Worm (Caenorhabditis elegans) whole organism, L2 larva: Measurements from ENCODE around the gene scl-13.
A peak's percentile ranks its signal among the peaks of the same experiment; 100 is the strongest.

ENCODE experiments used
- C34F6.9 ChIP-seq: fragments of 150-350 bp; optimal IDR thresholded peaks from 2 replicates; lab custom pipeline; 2014; ENCODE audit warnings: missing biosample characterization, missing genetic modification characterization
- F13H6.1 ChIP-seq: sonication (generic microtip); optimal IDR thresholded peaks from 2 replicates; lab custom pipeline; 2016; ENCODE audit warnings: missing genetic modification characterization, missing compliant biosample characterization
- R02D3.7 ChIP-seq: fragments of 150-350 bp; optimal IDR thresholded peaks from 2 replicates; lab custom pipeline; 2014; ENCODE audit warnings: missing biosample characterization, missing genetic modification characterization
- aly-2 ChIP-seq: fragments of 150-350 bp; optimal IDR thresholded peaks from 2 replicates; lab custom pipeline; 2014; ENCODE audit warnings: missing biosample characterization, missing genetic modification characterization
- blmp-1 ChIP-seq: sonication (generic microtip); optimal IDR thresholded peaks from 2 replicates; lab custom pipeline; 2017; ENCODE audit warnings: missing genetic modification characterization, mild to moderate bottlenecking, missing compliant biosample characterization, antibody characterized with exemption, moderate library complexity; ENCODE audit not compliant: insufficient read depth
- ceh-16 ChIP-seq: fragments of 150-350 bp; optimal IDR thresholded peaks from 2 replicates; lab custom pipeline; 2014; ENCODE audit warnings: missing biosample characterization, missing genetic modification characterization
- ceh-82 ChIP-seq: fragments of 150-350 bp; optimal IDR thresholded peaks from 2 replicates; lab custom pipeline; 2014; ENCODE audit warnings: missing biosample characterization, missing genetic modification characterization
- crh-2 ChIP-seq: sonication (generic microtip); optimal IDR thresholded peaks from 2 replicates; lab custom pipeline; 2017; ENCODE audit warnings: missing biosample characterization, missing genetic modification characterization
- egl-27 ChIP-seq: sonication (generic microtip); optimal IDR thresholded peaks from 3 replicates; lab custom pipeline; 2017; ENCODE audit warnings: missing biosample characterization, missing genetic modification reagents, missing genetic modification characterization
- elt-3 ChIP-seq: sonication (generic microtip); optimal IDR thresholded peaks from 2 replicates; lab custom pipeline; 2017; ENCODE audit warnings: missing biosample characterization, missing genetic modification characterization
- fos-1 ChIP-seq: fragments of 150-350 bp; optimal IDR thresholded peaks from 2 replicates; lab custom pipeline; 2014; ENCODE audit warnings: missing biosample characterization, missing genetic modification characterization
- gmeb-1 ChIP-seq: fragments of 150-350 bp; optimal IDR thresholded peaks from 2 replicates; lab custom pipeline; 2014; ENCODE audit warnings: missing biosample characterization, missing genetic modification characterization
- lin-11 ChIP-seq: fragments of 150-350 bp; sonication (generic microtip); optimal IDR thresholded peaks from 2 replicates; lab custom pipeline; 2014; ENCODE audit warnings: missing biosample characterization, missing genetic modification characterization, inconsistent platforms, mixed read lengths
- lin-39 ChIP-seq: fragments of 150-350 bp; optimal IDR thresholded peaks from 2 replicates; lab custom pipeline; 2014; ENCODE audit warnings: missing biosample characterization, missing genetic modification reagents, missing genetic modification characterization
- nhr-10 ChIP-seq: sonication (generic microtip); optimal IDR thresholded peaks from 2 replicates; lab custom pipeline; 2017; ENCODE audit warnings: missing biosample characterization, missing genetic modification characterization
- nhr-11 ChIP-seq: fragments of 150-350 bp; optimal IDR thresholded peaks from 2 replicates; lab custom pipeline; 2014; ENCODE audit warnings: missing biosample characterization, missing genetic modification characterization
- nhr-12 ChIP-seq: fragments of 150-350 bp; optimal IDR thresholded peaks from 2 replicates; lab custom pipeline; 2014; ENCODE audit warnings: missing biosample characterization, missing genetic modification characterization
- nhr-129 ChIP-seq: fragments of 150-350 bp; optimal IDR thresholded peaks from 2 replicates; lab custom pipeline; 2014; ENCODE audit warnings: missing biosample characterization, missing genetic modification characterization
- nhr-21 ChIP-seq: fragments of 150-350 bp; optimal IDR thresholded peaks from 2 replicates; lab custom pipeline; 2014; ENCODE audit warnings: missing biosample characterization, missing genetic modification characterization
- nhr-237 ChIP-seq: fragments of 150-350 bp; optimal IDR thresholded peaks from 2 replicates; lab custom pipeline; 2014; ENCODE audit warnings: missing biosample characterization, missing genetic modification characterization
- nhr-25 ChIP-seq: fragments of 150-350 bp; sonication (generic microtip); optimal IDR thresholded peaks from 3 replicates; lab custom pipeline; 2014; ENCODE audit warnings: missing biosample characterization, missing genetic modification characterization
- nhr-6 ChIP-seq: fragments of 150-350 bp; optimal IDR thresholded peaks from 2 replicates; lab custom pipeline; 2014; ENCODE audit warnings: missing biosample characterization, missing genetic modification characterization
- sma-3 ChIP-seq: sonication (generic microtip); optimal IDR thresholded peaks from 2 replicates; lab custom pipeline; 2016; ENCODE audit warnings: missing genetic modification reagents, missing genetic modification characterization, missing compliant biosample characterization
- sma-9 ChIP-seq, 2 experiments: fragments of 150-350 bp in 1 of 2; sonication (generic microtip) in 1 of 2; optimal IDR thresholded peaks; 2 replicates each; lab custom pipeline; 2014 to 2016; ENCODE audit warnings: missing genetic modification characterization in 2 of 2, mild to moderate bottlenecking in 1 of 2, missing biosample characterization in 1 of 2, missing compliant biosample characterization in 1 of 2, missing genetic modification reagents in 1 of 2, moderate library complexity in 1 of 2
- unc-39 ChIP-seq: fragments of 150-350 bp; optimal IDR thresholded peaks from 2 replicates; lab custom pipeline; 2014; ENCODE audit warnings: missing biosample characterization, missing genetic modification characterization
- unc-55 ChIP-seq: fragments of 150-350 bp; sonication (generic microtip); optimal IDR thresholded peaks from 3 replicates; lab custom pipeline; 2014; ENCODE audit warnings: missing biosample characterization, missing genetic modification reagents, missing genetic modification characterization
- unc-62 ChIP-seq: fragments of 150-350 bp; optimal IDR thresholded peaks from 2 replicates; lab custom pipeline; 2014; ENCODE audit warnings: missing biosample characterization, missing genetic modification reagents, missing genetic modification characterization
- ztf-1 ChIP-seq: fragments of 200-800 bp; sonication (Bioruptor generic); conservative IDR thresholded peaks from 2 replicates; pipeline ENCODE4 v1.3.6; 2022; ENCODE audit warnings: missing genetic modification characterization, missing compliant biosample characterization
- ztf-11 ChIP-seq: sonication (generic microtip); optimal IDR thresholded peaks from 2 replicates; lab custom pipeline; 2017; ENCODE audit warnings: missing biosample characterization, missing genetic modification characterization

scl-13 gene

ce11 chrV:3807846-3808245 is 3.6 kb downstream of the scl-13 start:
- TF ChIP-seq ceh-82 (tag; lab: Kevin White, UChicago) (no peak), nhr-11 (tag; lab: Kevin White, UChicago) (no peak), ztf-11 (tag; lab: Kevin White, UChicago) (no peak)

ce11 chrV:3805961-3806360 is 5.5 kb downstream of the scl-13 start, which contains the start of gene srw-7:
Gene srw-7 (plus strand): TSS chrV:3806261.
- TF ChIP-seq crh-2 (tag; lab: Kevin White, UChicago) (no peak), lin-39 (no peak), nhr-237 (tag; lab: Kevin White, UChicago) (no peak), fos-1 (tag; lab: Kevin White, UChicago) (no peak), nhr-12 (tag; lab: Kevin White, UChicago) (no peak), egl-27 (tag; lab: Kevin White, UChicago) (no peak), gmeb-1 (tag; lab: Kevin White, UChicago) (no peak)

- TF ChIP-seq blmp-1 (no peak), fos-1 (tag; lab: Kevin White, UChicago) (peak; percentile 5), nhr-129 (tag; lab: Kevin White, UChicago) (peak; percentile 98)
These were observed 5.9 kb downstream of the scl-13 start, which contains the start of gene R08F11.4 for ce11 chrV:3805499-3805898. Gene R08F11.4 (minus strand): TSS chrV:3805527.

ce11 chrV:3803343-3803742 is 8.1 kb downstream of the scl-13 start, which contains the start of gene cyp-33C8:
Gene cyp-33C8 (minus strand): TSS chrV:3803542.
- TF ChIP-seq C34F6.9 (tag; lab: Kevin White, UChicago), result peak; percentile 49
- no peak for TF ChIP-seq ceh-82 (tag; lab: Kevin White, UChicago)
- no peak for TF ChIP-seq sma-3
- TF ChIP-seq fos-1 (tag; lab: Kevin White, UChicago), result peak; percentile 51
- no peak for TF ChIP-seq nhr-10
- TF ChIP-seq ceh-16 (tag; lab: Kevin White, UChicago), result no peak
- TF ChIP-seq nhr-129 (tag; lab: Kevin White, UChicago), result peak; percentile 95
- TF ChIP-seq elt-3, result no peak
- no peak for TF ChIP-seq ztf-1
- TF ChIP-seq gmeb-1 (tag; lab: Kevin White, UChicago), result no peak
- TF ChIP-seq nhr-11 (tag; lab: Kevin White, UChicago), result no peak
- TF ChIP-seq R02D3.7, result no peak
- no peak for TF ChIP-seq lin-11 (tag; lab: Kevin White, UChicago)
- no peak for TF ChIP-seq nhr-6
- no peak for TF ChIP-seq nhr-25 (tag; lab: Kevin White, UChicago)
- no peak for TF ChIP-seq nhr-237 (tag; lab: Kevin White, UChicago)
- no peak for TF ChIP-seq ztf-11 (tag; lab: Kevin White, UChicago)
- peak; percentile 52 for TF ChIP-seq unc-55 (GFP tag; lab: Kevin White, UChicago)
- no peak for TF ChIP-seq unc-62 (GFP tag; lab: Kevin White, UChicago)
- TF ChIP-seq unc-39 (tag; lab: Kevin White, UChicago), result no peak
- peak; percentile 71 for TF ChIP-seq sma-9 (GFP tag; optimal IDR thresholded peaks at IDR 0.05; lab: Kevin White, UChicago)
- TF ChIP-seq sma-9 (tag; optimal IDR thresholded peaks at IDR 0.05; lab: Kevin White, UChicago), result no peak
- TF ChIP-seq nhr-21, result no peak

- TF ChIP-seq nhr-6 (no peak), egl-27 (tag; lab: Kevin White, UChicago) (no peak), ztf-1 (no peak), nhr-25 (tag; lab: Kevin White, UChicago) (no peak), sma-9 (GFP tag; optimal IDR thresholded peaks at IDR 0.05; lab: Kevin White, UChicago) (no peak), sma-9 (tag; optimal IDR thresholded peaks at IDR 0.05; lab: Kevin White, UChicago) (no peak), blmp-1 (no peak), F13H6.1 (tag; lab: Kevin White, UChicago) (no peak), unc-62 (GFP tag; lab: Kevin White, UChicago) (no peak)
These were observed 9.5 kb downstream of the scl-13 start for ce11 chrV:3801787-3802417.

- TF ChIP-seq elt-3 (no peak), sma-9 (GFP tag; optimal IDR thresholded peaks at IDR 0.05; lab: Kevin White, UChicago) (no peak), sma-9 (tag; optimal IDR thresholded peaks at IDR 0.05; lab: Kevin White, UChicago) (no peak), aly-2 (tag; lab: Kevin White, UChicago) (no peak)
- TF ChIP-seq, all 48 proteins: peak for 0
These were observed 11.1 kb downstream of the scl-13 start, which contains the start of gene srt-30 for ce11 chrV:3800378-3800777. Gene srt-30 (minus strand): TSS chrV:3800478.
